Worm (Caenorhabditis elegans) whole organism, L4 larva: ENCODE results near the gene acr-8.

Source experiments
- madf-5 ChIP-seq, 2 experiments: fragments of 200-800 bp; sonication (Bioruptor generic); IDR thresholded peaks; 2 replicates each; pipeline ENCODE4 v1.3.6; 2022; ENCODE audit warnings: missing compliant biosample characterization in 2 of 2, missing genetic modification characterization in 2 of 2
- pha-4 ChIP-seq, 2 experiments: fragments of 150-350 bp in 1 of 2; fragments of 200-800 bp in 1 of 2; sonication (Bioruptor generic) in 1 of 2; IDR thresholded peaks in 1 of 2; optimal IDR thresholded peaks in 1 of 2; 2 replicates each; pipeline versions ENCODE4 v1.3.6 to Lab custom; 2014 to 2022; ENCODE audit warnings: missing genetic modification characterization in 2 of 2, missing genetic modification reagents in 2 of 2, missing biosample characterization in 1 of 2, missing compliant biosample characterization in 1 of 2
- unc-39 ChIP-seq: sonication (generic microtip); optimal IDR thresholded peaks from 2 replicates; lab custom pipeline; 2017; ENCODE audit warnings: missing biosample characterization, missing genetic modification characterization

DNA sequence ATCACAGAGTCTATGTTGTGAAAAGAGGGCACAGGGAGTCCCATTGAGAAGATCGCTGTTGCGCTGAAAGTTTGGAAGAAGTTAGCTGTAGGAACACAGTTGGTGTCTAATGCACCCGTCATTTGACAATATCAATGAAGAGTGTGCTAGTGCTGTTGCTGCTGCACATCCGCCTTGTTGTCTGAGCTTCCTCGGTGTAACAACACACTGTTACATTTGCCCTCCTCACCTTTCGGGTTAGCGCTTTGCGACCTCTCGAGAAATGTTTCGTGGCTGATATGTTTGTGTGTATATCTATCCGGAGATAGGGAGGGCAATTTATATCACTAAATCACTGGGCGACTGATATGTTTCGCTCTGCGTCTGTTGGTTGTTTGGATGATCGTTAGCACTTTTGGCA lies 18.3 kb upstream of the acr-8 start:
- no peak for TF ChIP-seq pha-4 (GFP tag; IDR thresholded peaks at IDR 0.05; lab: Robert Waterston, UW)
- TF ChIP-seq pha-4 (tag; optimal IDR thresholded peaks at IDR 0.05; lab: Kevin White, UChicago): no peak
- TF ChIP-seq madf-5 (GFP tag; IDR thresholded peaks at IDR 0.05; lab: Robert Waterston, UW): no peak
- TF ChIP-seq unc-39: no peak
